Fruit fly (Drosophila melanogaster): ENCODE data around the gene CG7083.
A peak's percentile ranks its signal among the peaks of the same experiment; 100 is the strongest.

CG7083 gene

DNA sequence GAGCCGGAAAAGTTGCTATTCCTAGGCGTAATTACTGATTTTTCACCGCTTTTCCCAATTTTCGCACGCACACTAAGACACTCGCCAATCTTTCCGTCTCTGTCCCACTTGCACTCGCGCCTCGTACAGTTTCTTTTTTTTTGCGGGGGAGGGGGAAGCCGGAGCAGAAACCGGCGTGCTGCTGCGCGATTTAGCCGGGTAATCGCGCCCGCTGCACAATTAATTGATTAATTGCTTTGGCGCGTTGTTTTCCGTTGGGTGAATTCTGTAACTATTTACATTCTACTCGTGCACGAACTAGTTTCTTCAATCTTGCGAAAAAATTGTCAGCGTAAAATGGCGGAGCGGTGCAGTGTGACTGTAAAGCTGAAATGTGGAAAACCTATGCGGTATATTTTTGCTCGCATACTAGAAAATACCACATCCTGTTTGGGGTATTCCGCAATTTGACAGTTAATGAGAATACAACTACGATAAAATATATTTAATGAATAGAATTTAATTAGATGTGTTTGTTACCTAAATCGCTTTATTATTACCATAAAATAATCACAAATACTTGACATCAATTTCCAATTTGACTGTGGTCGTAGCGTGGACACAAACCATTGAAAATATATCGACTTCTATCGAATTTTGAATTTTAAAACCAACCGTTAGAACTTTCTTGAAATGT is 25.3 kb upstream of the CG7083 start, which contains the start of gene Cpsf6:
Gene Cpsf6, minus strand, starts transcription at position 362 of the 676 bp plus-strand sequence.
- no peak for TF ChIP-seq knrl (GFP tag; IDR thresholded peaks at IDR 0.05; ENCODE audit: partially characterized antibody)
- TF ChIP-seq Hr78 (GFP tag; optimal IDR thresholded peaks at IDR 0.05) = no peak
- TF ChIP-seq seq (GFP tag; IDR thresholded peaks at IDR 0.05) = no peak
- no peak for TF ChIP-seq Dfd (GFP tag; optimal IDR thresholded peaks at IDR 0.05)
- TF ChIP-seq Ptx1 (GFP tag; IDR thresholded peaks at IDR 0.05) = peak; percentile 54
- TF ChIP-seq Max (GFP tag; optimal IDR thresholded peaks at IDR 0.05) = peak; percentile 51
- TF ChIP-seq CG34376 (GFP tag; optimal IDR thresholded peaks at IDR 0.05) = no peak
- peak; percentile 44; the same call in 1 of the 2 replicates for TF ChIP-seq CG9215 (GFP tag; IDR thresholded peaks at IDR 0.05)
- TF ChIP-seq slp2 (GFP tag; optimal IDR thresholded peaks at IDR 0.05) = no peak
- TF ChIP-seq CG6813 (GFP tag; optimal IDR thresholded peaks at IDR 0.05) = no peak
- no peak for TF ChIP-seq jumu (GFP tag; optimal IDR thresholded peaks at IDR 0.05)
- TF ChIP-seq lab (GFP tag; optimal IDR thresholded peaks at IDR 0.05) = peak; percentile 63
- peak; percentile 78 for TF ChIP-seq CG2712 (tag; optimal IDR thresholded peaks at IDR 0.05)
- TF ChIP-seq pita (GFP tag; optimal IDR thresholded peaks at IDR 0.05) = peak; percentile 52
- no peak; the same call in 1 of the 2 replicates for TF ChIP-seq CG16779 (GFP tag; IDR thresholded peaks at IDR 0.05)
- TF ChIP-seq CG12942 (GFP tag; optimal IDR thresholded peaks at IDR 0.05) = peak; percentile 57
- TF ChIP-seq run (tag; optimal IDR thresholded peaks at IDR 0.05) = no peak
- TF ChIP-seq CG12299 (tag; optimal IDR thresholded peaks at IDR 0.05) = peak; percentile 41
- TF ChIP-seq lbe (GFP tag; optimal IDR thresholded peaks at IDR 0.05) = peak; percentile 67
- TF ChIP-seq CG14014 (GFP tag; IDR thresholded peaks at IDR 0.05) = peak; percentile 56
- peak; percentile 48 for TF ChIP-seq CG9727 (GFP tag; optimal IDR thresholded peaks at IDR 0.05)
- TF ChIP-seq CG10366 (GFP tag; IDR thresholded peaks at IDR 0.05) = peak; percentile 77
- TF ChIP-seq CG18476 (GFP tag; optimal IDR thresholded peaks at IDR 0.05) = peak; percentile 64
- TF ChIP-seq CG12391 (tag; optimal IDR thresholded peaks at IDR 0.05) = peak; percentile 87
- no peak for TF ChIP-seq CG10565 (GFP tag; optimal IDR thresholded peaks at IDR 0.05)
- no peak for TF ChIP-seq CG7556 (GFP tag; optimal IDR thresholded peaks at IDR 0.05)
- no peak for TF ChIP-seq CG6254 (GFP tag; optimal IDR thresholded peaks at IDR 0.05)
- peak; percentile 39 for TF ChIP-seq CG17385 (GFP tag; optimal IDR thresholded peaks at IDR 0.05)
- TF ChIP-seq Adf1 (GFP tag; IDR thresholded peaks at IDR 0.05) = peak; percentile 48; the same call in 1 of the 2 replicates
- no peak for TF ChIP-seq CG15073 (GFP tag; optimal IDR thresholded peaks at IDR 0.05)
- TF ChIP-seq CG30020 (tag; optimal IDR thresholded peaks at IDR 0.05) = peak; percentile 64
- TF ChIP-seq CG2120 (GFP tag; optimal IDR thresholded peaks at IDR 0.05) = peak; percentile 70
- TF ChIP-seq z (GFP tag; IDR thresholded peaks at IDR 0.05) = no peak
- TF ChIP-seq CG8765 (GFP tag; IDR thresholded peaks at IDR 0.05) = peak; percentile 50; the same call in 1 of the 2 replicates
- TF ChIP-seq Med (GFP tag) = peak; percentile 50
- TF ChIP-seq lilli (GFP tag; optimal IDR thresholded peaks at IDR 0.05) = peak; percentile 67
- TF ChIP-seq Jarid2 (GFP tag; optimal IDR thresholded peaks at IDR 0.05) = no peak
- no peak for TF ChIP-seq grn (GFP tag; optimal IDR thresholded peaks at IDR 0.05)
- TF ChIP-seq scrt (GFP tag; optimal IDR thresholded peaks at IDR 0.05) = peak; percentile 1
- TF ChIP-seq CG9437 (GFP tag; optimal IDR thresholded peaks at IDR 0.05) = peak; percentile 6
- peak; percentile 31 for TF ChIP-seq mirr (GFP tag; optimal IDR thresholded peaks at IDR 0.05)
- no peak for TF ChIP-seq CG10321 (GFP tag; IDR thresholded peaks at IDR 0.05)
- peak; percentile 60 for TF ChIP-seq CG12659 (GFP tag; optimal IDR thresholded peaks at IDR 0.05)
- peak; percentile 29 for TF ChIP-seq CG17802 (tag; optimal IDR thresholded peaks at IDR 0.05)
- no peak for TF ChIP-seq CkIIα-i1 (GFP tag; IDR thresholded peaks at IDR 0.05)
- peak; percentile 23; the same call in 1 of the 2 replicates for TF ChIP-seq sisA (GFP tag; IDR thresholded peaks at IDR 0.05)
- peak; percentile 26 for TF ChIP-seq Abd-B (GFP tag; optimal IDR thresholded peaks at IDR 0.05)
- TF ChIP-seq C15 (GFP tag; IDR thresholded peaks at IDR 0.05) = no peak
- no peak for TF ChIP-seq her (GFP tag; optimal IDR thresholded peaks at IDR 0.05)
- TF ChIP-seq TFAM (GFP tag; optimal IDR thresholded peaks at IDR 0.05) = no peak

Data from whole organism, embryonic.